Worm (Caenorhabditis elegans) whole organism, mixed stage, embryonic: Measurements from ENCODE around the gene obr-3.

ENCODE experiments used
- blmp-1 ChIP-seq: fragments of 150-350 bp; optimal IDR thresholded peaks from 2 replicates; lab custom pipeline; 2014; ENCODE audit warnings: missing biosample characterization, missing genetic modification characterization
- cnd-1 ChIP-seq: fragments of 200-800 bp; sonication (Bioruptor generic); optimal IDR thresholded peaks from 2 replicates; lab custom pipeline; 2018; ENCODE audit warnings: mild to moderate bottlenecking, missing genetic modification characterization, missing compliant biosample characterization

DNA sequence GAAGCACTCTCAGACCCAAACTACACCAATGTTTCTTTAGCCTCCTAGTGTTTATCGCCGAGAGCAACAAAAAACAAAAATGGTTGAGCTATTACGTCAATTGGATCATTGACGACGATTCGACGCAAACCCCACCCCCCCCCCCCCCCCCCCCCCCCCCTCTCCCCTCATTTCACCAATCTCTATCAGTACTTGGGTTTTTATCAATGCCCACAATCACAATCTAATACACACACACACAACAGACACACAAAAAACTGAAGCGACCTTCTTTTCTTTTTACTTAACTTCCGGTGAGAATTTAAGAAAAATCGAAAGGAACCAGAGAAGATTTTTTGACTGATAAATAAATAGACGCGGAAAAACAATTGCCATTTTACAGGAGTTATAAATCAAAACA, 34.2 kb downstream of the obr-3 start:
- TF ChIP-seq blmp-1 (no peak), cnd-1 (no peak)
